Worm (Caenorhabditis elegans): ENCODE data around the gene T10H10.2.
A peak's percentile ranks its signal among the peaks of the same experiment; 100 is the strongest.

DNA sequence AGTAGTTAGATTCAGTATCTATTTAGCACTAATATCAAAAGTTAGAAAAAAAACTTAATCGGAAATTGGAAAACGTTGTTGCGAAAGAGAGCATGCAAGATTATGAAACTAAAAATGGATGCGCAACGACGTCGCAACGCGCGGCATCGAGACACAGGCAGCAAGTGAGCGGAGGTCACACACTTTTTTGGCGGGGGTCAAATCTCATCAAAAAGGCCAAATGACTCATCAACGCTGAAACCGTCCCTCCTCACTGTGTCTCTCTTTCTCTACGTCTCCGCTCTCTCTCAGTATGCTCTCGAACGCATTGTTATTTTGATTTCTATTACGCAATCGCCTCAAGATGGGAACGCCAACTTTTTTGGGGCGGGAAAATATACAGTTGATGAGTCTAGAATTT, 36.1 kb upstream of the T10H10.2 start:
- peak; percentile 70 for TF ChIP-seq fos-1 (tag; optimal IDR thresholded peaks at IDR 0.05)
- TF ChIP-seq unc-62 (GFP tag; optimal IDR thresholded peaks at IDR 0.05) = no peak
- TF ChIP-seq elt-3 (tag; optimal IDR thresholded peaks at IDR 0.05) = no peak
- TF ChIP-seq ztf-4 (tag; optimal IDR thresholded peaks at IDR 0.05) = no peak
- no peak for TF ChIP-seq egl-27 (tag; optimal IDR thresholded peaks at IDR 0.05)

Measured in whole organism, L2 larva.